Worm (Caenorhabditis elegans): ENCODE results near the gene acdh-6.

The acdh-6 gene

ce11 chrIII:8524773-8525172, 36.2 kb upstream of the acdh-6 start, which contains the start of gene idpp-15:
TSS of gene idpp-15 (plus strand) at chrIII:8525073.
- TF ChIP-seq snpc-4 (GFP tag; optimal IDR thresholded peaks at IDR 0.05) (no peak), snpc-4 (tag; optimal IDR thresholded peaks at IDR 0.05) (no peak), hmg-20 (GFP tag; IDR thresholded peaks at IDR 0.05) (no peak)

- TF ChIP-seq nfyb-1 (GFP tag; IDR thresholded peaks at IDR 0.05): peak; percentile 98
- no peak for TF ChIP-seq K12H6.12 (tag; optimal IDR thresholded peaks at IDR 0.05)
- peak; percentile 37 for TF ChIP-seq attf-5 (GFP tag; optimal IDR thresholded peaks at IDR 0.05)
- peak; percentile 70; the same call in 1 of the 2 replicates for TF ChIP-seq hsf-1 (GFP tag; IDR thresholded peaks at IDR 0.05)
- TF ChIP-seq ceh-27 (GFP tag; optimal IDR thresholded peaks at IDR 0.05): peak; percentile 14
- TF ChIP-seq cebp-1 (GFP tag; IDR thresholded peaks at IDR 0.05): peak; percentile 93
- TF ChIP-seq cebp-1 (tag; optimal IDR thresholded peaks at IDR 0.05): peak; percentile 99
- TF ChIP-seq mcd-1 (GFP tag; IDR thresholded peaks at IDR 0.05): no peak; the same call in 1 of the 2 replicates
Observed at ce11 chrIII:8529002-8529401, 31.9 kb upstream of the acdh-6 start.

ce11 chrIII:8529772-8530171, 31.2 kb upstream of the acdh-6 start, which contains the start of gene ZC21.10:
TSS of gene ZC21.10 (plus strand) at chrIII:8530072.
- TF ChIP-seq athp-1 (tag; optimal IDR thresholded peaks at IDR 0.05) (no peak), lin-40 (tag; optimal IDR thresholded peaks at IDR 0.05) (no peak), F10E7.11 (tag; optimal IDR thresholded peaks at IDR 0.05) (no peak), chd-7 (tag; optimal IDR thresholded peaks at IDR 0.05) (no peak), ets-4 (GFP tag; optimal IDR thresholded peaks at IDR 0.05) (no peak)

ce11 chrIII:8533900-8534299, 27.0 kb upstream of the acdh-6 start:
- TF ChIP-seq lsy-27 (tag; optimal IDR thresholded peaks at IDR 0.05; ENCODE audit: borderline replicate concordance, insufficient read depth) (no peak), tbp1 (GFP tag; optimal IDR thresholded peaks at IDR 0.05) (no peak), F57A8.1 (GFP tag; optimal IDR thresholded peaks at IDR 0.05) (no peak), ztf-3 (GFP tag; optimal IDR thresholded peaks at IDR 0.05) (no peak), B0336.3 (GFP tag; IDR thresholded peaks at IDR 0.05) (no peak), tbx-9 (tag; optimal IDR thresholded peaks at IDR 0.05; ENCODE audit: borderline replicate concordance) (no peak), F49E8.2 (tag; optimal IDR thresholded peaks at IDR 0.05; ENCODE audit: insufficient read depth) (no peak), F52B5.7 (tag; optimal IDR thresholded peaks at IDR 0.05) (no peak), ets-4 (GFP tag; optimal IDR thresholded peaks at IDR 0.05) (no peak), ama-1 (optimal IDR thresholded peaks at IDR 0.05) (no peak), ama-1 (GFP tag; optimal IDR thresholded peaks at IDR 0.05) (no peak), ZK185.1 (tag; optimal IDR thresholded peaks at IDR 0.05; ENCODE audit: poor library complexity, severe bottlenecking) (no peak), snpc-3.4 (tag; optimal IDR thresholded peaks at IDR 0.05) (no peak), madf-3 (GFP tag; IDR thresholded peaks at IDR 0.05) (no peak), snpc-1.1 (tag; optimal IDR thresholded peaks at IDR 0.05; ENCODE audit: insufficient read depth) (no peak), dox-1 (GFP tag; IDR thresholded peaks at IDR 0.05) (no peak), mes-4 (tag; optimal IDR thresholded peaks at IDR 0.05) (no peak), B0035.1 (tag; optimal IDR thresholded peaks at IDR 0.05) (no peak), Y95B8A.8 (GFP tag; IDR thresholded peaks at IDR 0.05) (no peak), Y53F4B.3 (GFP tag; IDR thresholded peaks at IDR 0.05) (no peak), D2030.7 (GFP tag; IDR thresholded peaks at IDR 0.05) (no peak)

Data from whole organism, young adult.